Worm (Caenorhabditis elegans): ENCODE measurements around the gene cutl-5.
"Not testable (repeated sequence)": the region's sequence is repeated elsewhere in the genome, so short reads cannot be mapped to it uniquely, and the experiment has no call there.

- not testable (repeated sequence) for TF ChIP-seq him-1, W03F9.2, dao-5 (tag; optimal IDR thresholded peaks at IDR 0.05)
Measured at ce11 chrII:7084021-7084420, 31.7 kb downstream of the cutl-5 start, which contains the start of the genes T02G5.14 and T02G5.15.

All from whole organism, L4/young adult.